Worm (Caenorhabditis elegans) whole organism, L4 larva: ENCODE data around the gene C43D7.4.
A peak's percentile ranks its signal among the peaks of the same experiment; 100 is the strongest.

Experiments
- D1046.2 ChIP-seq: fragments of 200-800 bp; sonication (Bioruptor generic); IDR thresholded peaks from 2 replicates; pipeline ENCODE4 v1.3.6; 2022; ENCODE audit warnings: missing genetic modification characterization, missing compliant biosample characterization
- F37D6.2 ChIP-seq: sonication (generic microtip); optimal IDR thresholded peaks from 2 replicates; lab custom pipeline; 2016; ENCODE audit warnings: mild to moderate bottlenecking, missing genetic modification characterization, missing compliant biosample characterization
- R02D3.7 ChIP-seq: fragments of 150-350 bp; sonication (generic microtip); optimal IDR thresholded peaks from 3 replicates; lab custom pipeline; 2014; ENCODE audit warnings: missing biosample characterization, missing genetic modification characterization
- T26A8.4 ChIP-seq: fragments of 200-800 bp; sonication (Bioruptor generic); IDR thresholded peaks from 2 replicates; pipeline ENCODE4 v1.3.6; 2022; ENCODE audit warnings: missing genetic modification characterization, missing compliant biosample characterization
- Y105C5A.15 ChIP-seq: fragments of 200-800 bp; sonication (Bioruptor generic); IDR thresholded peaks from 2 replicates; pipeline ENCODE4 v1.3.6; 2022; ENCODE audit warnings: missing genetic modification characterization, missing compliant biosample characterization
- ZK337.2 ChIP-seq: fragments of 200-800 bp; sonication (Bioruptor generic); IDR thresholded peaks from 2 replicates; pipeline ENCODE4 v1.3.6; 2022; ENCODE audit warnings: missing genetic modification reagents, missing genetic modification characterization, missing compliant biosample characterization
- ZK546.5 ChIP-seq, 2 experiments: sonication (generic microtip); optimal IDR thresholded peaks; 2 replicates each; lab custom pipeline; 2017; ENCODE audit warnings: missing biosample characterization in 2 of 2, missing genetic modification characterization in 2 of 2
- aly-2 ChIP-seq: sonication (generic microtip); optimal IDR thresholded peaks from 2 replicates; lab custom pipeline; 2018; ENCODE audit warnings: missing biosample characterization, missing genetic modification characterization
- arid-1 ChIP-seq: fragments of 200-800 bp; sonication (Bioruptor generic); conservative IDR thresholded peaks from 2 replicates; pipeline ENCODE4 v1.3.6; 2022; ENCODE audit warnings: missing genetic modification reagents, missing genetic modification characterization, missing compliant biosample characterization
- ceh-20 ChIP-seq: fragments of 200-800 bp; sonication (Bioruptor generic); IDR thresholded peaks from 2 replicates; pipeline ENCODE4 v1.3.6; 2022; ENCODE audit warnings: missing genetic modification reagents, missing genetic modification characterization, missing compliant biosample characterization
- ceh-28 ChIP-seq: fragments of 150-350 bp; optimal IDR thresholded peaks from 2 replicates; lab custom pipeline; 2014; ENCODE audit warnings: missing biosample characterization, missing genetic modification reagents, missing genetic modification characterization
- ceh-44 ChIP-seq: fragments of 200-800 bp; sonication (Bioruptor generic); IDR thresholded peaks from 2 replicates; pipeline ENCODE4 v1.3.6; 2022; ENCODE audit warnings: missing genetic modification reagents, missing genetic modification characterization, missing compliant biosample characterization
- ctbp-1 ChIP-seq: fragments of 200-800 bp; sonication (Bioruptor generic); IDR thresholded peaks from 2 replicates; pipeline ENCODE4 v1.3.6; 2022; ENCODE audit warnings: missing genetic modification reagents, missing genetic modification characterization, missing compliant biosample characterization
- daf-12 ChIP-seq: fragments of 150-350 bp; optimal IDR thresholded peaks from 2 replicates; lab custom pipeline; 2014; ENCODE audit warnings: missing biosample characterization, missing genetic modification reagents, missing genetic modification characterization
- daf-19 ChIP-seq: fragments of 200-800 bp; sonication (Bioruptor generic); conservative IDR thresholded peaks from 2 replicates; pipeline ENCODE4 v1.3.6; 2022; ENCODE audit warnings: missing genetic modification characterization, missing compliant biosample characterization
- daf-8 ChIP-seq: fragments of 200-800 bp; sonication (Bioruptor generic); IDR thresholded peaks from 2 replicates; pipeline ENCODE4 v1.3.6; 2022; ENCODE audit warnings: missing genetic modification characterization, missing compliant biosample characterization
- dmd-6 ChIP-seq: fragments of 200-800 bp; sonication (Bioruptor generic); IDR thresholded peaks from 2 replicates; pipeline ENCODE4 v1.3.6; 2022; ENCODE audit warnings: missing genetic modification reagents, missing genetic modification characterization, missing compliant biosample characterization
- hmg-1.1 ChIP-seq: fragments of 200-800 bp; sonication (Bioruptor generic); IDR thresholded peaks from 2 replicates; pipeline ENCODE4 v1.3.6; 2022; ENCODE audit warnings: missing genetic modification reagents, missing genetic modification characterization, missing compliant biosample characterization
- jun-1 ChIP-seq: fragments of 150-350 bp; optimal IDR thresholded peaks from 2 replicates; lab custom pipeline; 2014; ENCODE audit warnings: missing biosample characterization, missing genetic modification reagents, missing genetic modification characterization
- lim-7 ChIP-seq: fragments of 200-800 bp; sonication (Bioruptor generic); IDR thresholded peaks from 2 replicates; pipeline ENCODE4 v1.3.6; 2022; ENCODE audit warnings: missing genetic modification characterization, missing compliant biosample characterization
- lin-15B ChIP-seq: fragments of 150-350 bp; sonication (generic microtip); optimal IDR thresholded peaks from 3 replicates; lab custom pipeline; 2014; ENCODE audit warnings: missing biosample characterization, missing genetic modification characterization
- lin-38 ChIP-seq: fragments of 200-800 bp; sonication (Bioruptor generic); IDR thresholded peaks from 2 replicates; pipeline ENCODE4 v1.3.6; 2022; ENCODE audit warnings: missing genetic modification reagents, missing genetic modification characterization, missing compliant biosample characterization
- lir-3 ChIP-seq: sonication (generic microtip); optimal IDR thresholded peaks from 2 replicates; lab custom pipeline; 2016; ENCODE audit warnings: mild to moderate bottlenecking, missing genetic modification characterization, missing compliant biosample characterization
- lsy-2 ChIP-seq, 2 experiments: fragments of 150-350 bp in 1 of 2; sonication (generic microtip) in 1 of 2; optimal IDR thresholded peaks; 2 replicates each; lab custom pipeline; 2014 to 2017; ENCODE audit warnings: missing biosample characterization in 2 of 2, missing genetic modification characterization in 2 of 2
- mdl-1 ChIP-seq, 2 experiments: fragments of 150-350 bp in 1 of 2; sonication (generic microtip) in 1 of 2; optimal IDR thresholded peaks; 2 replicates each; lab custom pipeline; 2014 to 2017; ENCODE audit warnings: missing biosample characterization in 2 of 2, missing genetic modification characterization in 2 of 2
- mdt-29 ChIP-seq: fragments of 200-800 bp; sonication (Bioruptor generic); IDR thresholded peaks from 2 replicates; pipeline ENCODE4 v1.3.6; 2022; ENCODE audit warnings: missing genetic modification reagents, missing genetic modification characterization, missing compliant biosample characterization
- mes-2 ChIP-seq: sonication (generic microtip); optimal IDR thresholded peaks from 2 replicates; lab custom pipeline; 2016; ENCODE audit warnings: missing genotype, mild to moderate bottlenecking, missing genetic modification characterization, missing compliant biosample characterization; ENCODE audit not compliant: poor library complexity, severe bottlenecking
- nhr-237 ChIP-seq: sonication (generic microtip); optimal IDR thresholded peaks from 2 replicates; lab custom pipeline; 2017; ENCODE audit warnings: missing biosample characterization, missing genetic modification characterization
- nhr-41 ChIP-seq: fragments of 200-800 bp; sonication (Bioruptor generic); IDR thresholded peaks from 2 replicates; pipeline ENCODE4 v1.3.6; 2022; ENCODE audit warnings: missing genetic modification reagents, missing genetic modification characterization, missing compliant biosample characterization
- nhr-42 ChIP-seq: fragments of 200-800 bp; sonication (Bioruptor generic); IDR thresholded peaks from 2 replicates; pipeline ENCODE4 v1.3.6; 2022; ENCODE audit warnings: missing genetic modification characterization, missing compliant biosample characterization
- nhr-77 ChIP-seq: fragments of 150-350 bp; optimal IDR thresholded peaks from 2 replicates; lab custom pipeline; 2014; ENCODE audit warnings: missing biosample characterization, missing genetic modification characterization
- php-3 ChIP-seq: fragments of 200-800 bp; sonication (Bioruptor generic); IDR thresholded peaks from 2 replicates; pipeline ENCODE4 v1.3.6; 2022; ENCODE audit warnings: missing genetic modification reagents, missing genetic modification characterization, missing compliant biosample characterization
- rbr-2 ChIP-seq: sonication (generic microtip); optimal IDR thresholded peaks from 2 replicates; lab custom pipeline; 2016; ENCODE audit warnings: missing genotype, missing genetic modification characterization, missing compliant biosample characterization
- sdz-12 ChIP-seq: fragments of 200-800 bp; sonication (Bioruptor generic); optimal IDR thresholded peaks from 2 replicates; lab custom pipeline; 2018; ENCODE audit warnings: mild to moderate bottlenecking, missing genetic modification characterization, missing compliant biosample characterization
- set-16 ChIP-seq: fragments of 200-800 bp; sonication (Bioruptor generic); IDR thresholded peaks from 2 replicates; pipeline ENCODE4 v1.3.6; 2022; ENCODE audit warnings: missing genetic modification reagents, missing genetic modification characterization, missing compliant biosample characterization
- snpc-4 ChIP-seq: fragments of 150-350 bp; optimal IDR thresholded peaks from 2 replicates; lab custom pipeline; 2014; ENCODE audit warnings: missing biosample characterization, missing genetic modification characterization
- tag-97 ChIP-seq: fragments of 200-800 bp; sonication (Bioruptor generic); IDR thresholded peaks from 2 replicates; pipeline ENCODE4 v1.3.6; 2022; ENCODE audit warnings: missing genetic modification characterization, missing compliant biosample characterization
- zfp-3 ChIP-seq: fragments of 200-800 bp; sonication (Bioruptor generic); conservative IDR thresholded peaks from 2 replicates; pipeline ENCODE4 v1.3.6; 2022; ENCODE audit warnings: missing genetic modification reagents, missing genetic modification characterization, missing compliant biosample characterization
- zip-2 ChIP-seq: fragments of 150-350 bp; optimal IDR thresholded peaks from 2 replicates; lab custom pipeline; 2014; ENCODE audit warnings: missing biosample characterization, missing genetic modification characterization

C43D7.4 gene

DNA sequence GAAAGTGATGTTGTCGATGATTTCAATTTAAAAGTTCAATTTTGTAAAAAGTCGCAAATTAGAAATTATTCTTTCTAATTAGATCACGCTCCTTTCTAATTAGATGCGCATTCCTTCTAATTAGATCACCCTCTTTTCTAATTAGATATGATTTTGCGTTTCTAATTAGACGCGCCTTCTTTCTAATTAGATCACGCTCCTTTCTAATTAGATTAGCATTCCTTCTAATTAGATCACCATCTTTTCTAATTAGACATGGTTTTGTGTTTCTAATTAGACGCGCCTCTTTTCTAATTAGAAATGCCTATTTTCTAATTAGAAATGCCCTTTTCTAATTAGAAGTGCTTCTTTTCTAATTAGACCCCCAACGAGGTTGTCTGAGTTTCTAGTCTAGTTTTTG lies 34.4 kb upstream of the C43D7.4 start:
- no peak for TF ChIP-seq arid-1
- no peak for TF ChIP-seq zip-2 (tag; lab: Kevin White, UChicago)
- no peak for TF ChIP-seq Y105C5A.15 (GFP tag; lab: Robert Waterston, UW)
- no peak for TF ChIP-seq rbr-2 (tag; lab: Kevin White, UChicago)
- no peak for TF ChIP-seq zfp-3 (GFP tag; lab: Robert Waterston, UW)
- TF ChIP-seq ZK337.2 (GFP tag; lab: Robert Waterston, UW) = no peak
- TF ChIP-seq daf-12 (tag; lab: Kevin White, UChicago) = no peak

DNA sequence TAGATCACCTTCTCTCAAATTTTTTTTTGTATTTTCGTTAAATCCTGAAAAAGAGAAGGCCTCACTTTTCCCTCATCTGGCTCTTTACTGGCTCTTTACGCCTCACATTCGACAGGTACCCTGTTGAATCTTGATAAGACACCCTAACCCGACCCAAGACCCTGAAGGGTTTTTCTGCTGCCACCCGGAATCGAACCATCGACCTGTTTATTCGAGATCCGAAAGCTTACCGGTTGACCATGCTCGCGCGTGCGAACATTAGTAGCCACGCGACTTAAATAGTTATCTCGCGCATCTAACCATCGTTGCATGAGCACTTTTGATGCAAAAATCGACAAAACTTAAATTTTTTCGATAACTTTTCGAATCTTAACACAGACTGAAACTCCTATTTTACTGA lies 32.9 kb upstream of the C43D7.4 start:
- TF ChIP-seq daf-8 (GFP tag; lab: Robert Waterston, UW) = no peak
- TF ChIP-seq ceh-44 (GFP tag; lab: Robert Waterston, UW) = no peak
- TF ChIP-seq lsy-2 (tag; optimal IDR thresholded peaks at IDR 0.05; lab: Kevin White, UChicago) = no peak
- TF ChIP-seq daf-19 (GFP tag; lab: Robert Waterston, UW) = no peak
- no peak for TF ChIP-seq dmd-6
- no peak for TF ChIP-seq R02D3.7
- TF ChIP-seq nhr-42 (GFP tag; lab: Robert Waterston, UW) = no peak
- no peak for TF ChIP-seq nhr-77 (tag; lab: Kevin White, UChicago)
- TF ChIP-seq set-16 = no peak
- no peak for TF ChIP-seq mdl-1 (tag; optimal IDR thresholded peaks at IDR 0.05; lab: Kevin White, UChicago)
- no peak for TF ChIP-seq tag-97 (GFP tag; lab: Robert Waterston, UW)
- TF ChIP-seq php-3 = no peak
- TF ChIP-seq lim-7 (GFP tag; lab: Robert Waterston, UW) = no peak
- no peak for TF ChIP-seq lir-3 (tag; lab: Kevin White, UChicago)
- no peak for TF ChIP-seq D1046.2 (GFP tag; lab: Robert Waterston, UW)
- no peak for TF ChIP-seq ZK546.5 (tag; optimal IDR thresholded peaks at IDR 0.05; lab: Kevin White, UChicago)
- TF ChIP-seq aly-2 (tag; lab: Kevin White, UChicago) = no peak

DNA sequence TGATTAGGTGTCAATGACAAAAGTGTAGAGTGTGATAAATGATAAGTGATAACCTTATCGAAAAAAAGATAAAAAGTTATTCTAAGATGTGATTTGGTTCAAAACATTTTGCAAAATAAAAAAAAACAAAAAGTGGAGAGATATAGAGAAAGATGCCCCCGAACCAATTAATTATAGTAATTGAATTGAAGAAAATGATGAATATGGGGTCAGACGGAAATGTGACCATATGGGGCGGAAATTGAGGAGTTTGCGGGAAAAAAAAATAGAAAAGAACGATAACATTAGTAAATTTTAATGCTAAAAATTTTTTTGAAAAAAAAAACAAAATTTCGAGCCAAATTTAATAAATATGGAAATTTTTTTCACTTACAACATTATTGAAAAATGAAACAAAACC lies 32.2 kb upstream of the C43D7.4 start:
- TF ChIP-seq jun-1 (no peak), mes-2 (tag; lab: Kevin White, UChicago) (no peak), ctbp-1 (GFP tag; lab: Robert Waterston, UW) (no peak), T26A8.4 (no peak), sdz-12 (GFP tag; lab: Kevin White, UChicago) (no peak), F37D6.2 (no peak), lin-15B (tag; lab: Kevin White, UChicago) (no peak), ZK546.5 (tag; optimal IDR thresholded peaks at IDR 0.05; lab: Kevin White, UChicago) (no peak)

DNA sequence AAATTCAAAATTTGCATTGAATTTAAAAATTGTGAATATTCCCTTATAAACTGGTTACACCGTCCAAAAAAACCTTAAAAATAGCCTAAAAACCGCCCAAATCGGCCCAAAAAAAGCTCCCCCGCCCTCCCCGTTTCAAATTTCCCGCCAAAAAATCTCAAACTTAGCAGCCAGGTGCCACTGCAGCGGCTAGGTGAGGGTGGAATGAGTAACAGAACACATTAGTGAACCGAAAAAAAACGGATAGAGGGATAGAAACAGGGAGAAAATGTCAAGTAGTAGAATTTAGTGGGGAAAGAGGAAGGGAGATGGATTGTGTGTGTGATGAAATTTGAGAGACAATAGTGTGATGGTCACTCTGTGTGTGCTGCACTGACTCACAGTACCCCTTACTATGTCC lies 29.7 kb upstream of the C43D7.4 start:
- no peak for TF ChIP-seq hmg-1.1 (GFP tag; lab: Robert Waterston, UW)
- no peak for TF ChIP-seq snpc-4 (tag; lab: Kevin White, UChicago)
- no peak for TF ChIP-seq nhr-237
- no peak for TF ChIP-seq mdt-29 (GFP tag; lab: Robert Waterston, UW)
- TF ChIP-seq ZK546.5 (tag; optimal IDR thresholded peaks at IDR 0.05; lab: Kevin White, UChicago) = no peak

DNA sequence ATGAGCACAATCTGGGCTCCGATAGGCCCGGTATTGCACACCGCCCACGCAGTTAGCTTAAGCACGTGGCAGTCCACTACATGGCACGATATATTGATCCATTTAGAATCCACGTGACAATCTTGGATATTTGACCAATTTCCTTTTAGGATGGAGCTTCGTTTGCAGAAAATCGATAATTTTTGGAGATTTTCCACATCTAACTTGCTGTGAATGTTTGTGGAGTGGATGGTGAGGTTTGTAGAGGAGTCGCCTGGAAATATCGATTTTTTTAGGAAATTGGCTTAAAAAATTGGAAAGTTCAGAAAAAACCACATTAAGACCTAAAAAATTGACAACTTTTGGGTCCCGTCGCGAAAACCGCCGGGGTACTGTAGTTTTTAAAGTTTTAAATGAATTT lies 15.0 kb upstream of the C43D7.4 start:
- no peak for TF ChIP-seq lin-38
- TF ChIP-seq nhr-41 (GFP tag; lab: Robert Waterston, UW) = no peak
- no peak for TF ChIP-seq ceh-20 (GFP tag; lab: Robert Waterston, UW)
- peak; percentile 62 for TF ChIP-seq ceh-28 (tag; lab: Kevin White, UChicago)
